Fruit fly (Drosophila melanogaster) whole organism, larva: ENCODE measurements around the gene CtsB.

ENCODE experiments used
- noc ChIP-seq: fragments of 200-800 bp; sonication (Bioruptor generic); optimal IDR thresholded peaks from 3 replicates; lab custom pipeline; 2019; ENCODE audit warnings: missing biosample characterization, mild to moderate bottlenecking, missing genetic modification characterization, moderate library complexity

The CtsB gene

dm6 chrX:13747052-13747451, 34.9 kb downstream of the CtsB start:
- TF ChIP-seq noc (tag; lab: Kevin White, UChicago), result no peak

DNA sequence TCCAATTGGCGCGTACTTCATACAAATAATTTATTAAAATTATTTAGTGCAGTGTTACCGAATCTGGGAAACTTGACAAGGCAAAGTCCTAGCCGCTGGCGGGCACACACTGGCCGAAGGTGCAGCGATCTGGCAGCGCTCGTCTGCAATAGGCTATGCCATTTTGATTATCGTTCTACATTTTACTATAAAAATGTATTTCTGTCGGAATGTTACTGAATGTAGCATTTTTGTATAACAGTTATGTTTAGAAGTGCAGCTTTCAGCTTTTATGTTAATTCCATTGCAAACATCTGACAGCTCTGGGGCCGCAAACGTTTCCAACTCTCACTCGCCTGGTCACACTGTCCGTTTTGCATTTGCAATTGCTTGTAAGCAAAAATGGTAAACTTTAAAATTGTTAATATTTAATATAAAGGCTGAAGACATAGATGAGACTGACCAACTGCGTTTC, 37.3 kb downstream of the CtsB start, which contains the start of gene Grip91:
TSS of gene Grip91 (minus strand) at position 85 of the 454 bp plus-strand sequence.
- no peak for TF ChIP-seq noc (tag; lab: Kevin White, UChicago)

- TF ChIP-seq noc (tag; lab: Kevin White, UChicago), result no peak
Observed at dm6 chrX:13740992-13741391, 41.0 kb downstream of the CtsB start.

DNA sequence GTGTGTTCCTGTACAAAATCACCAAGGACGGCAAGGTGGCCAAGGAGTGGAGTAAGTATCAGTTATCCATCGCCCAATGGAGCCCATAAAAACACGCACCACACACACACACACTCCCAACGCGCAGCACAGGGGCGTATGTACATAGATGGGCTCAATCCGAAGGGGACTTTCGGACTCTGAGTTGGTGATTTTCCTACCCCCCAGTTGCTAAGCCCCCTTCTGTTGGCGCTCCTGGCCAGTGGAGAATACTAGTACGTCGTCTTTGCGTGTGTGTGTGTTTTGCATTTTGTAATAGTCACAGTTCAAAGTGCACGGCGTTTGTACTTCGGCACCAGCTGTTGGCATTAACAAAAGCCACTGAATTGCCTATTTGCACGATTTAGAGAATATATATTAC, 41.9 kb downstream of the CtsB start:
- peak; percentile 15 for TF ChIP-seq noc (tag; lab: Kevin White, UChicago)

- peak; percentile 95 for TF ChIP-seq noc (tag; lab: Kevin White, UChicago)
Observed at dm6 chrX:13739411-13739888, 42.5 kb downstream of the CtsB start, which contains the start of gene CG11151. CG11151 (plus strand) TSS chrX:13739744.

DNA sequence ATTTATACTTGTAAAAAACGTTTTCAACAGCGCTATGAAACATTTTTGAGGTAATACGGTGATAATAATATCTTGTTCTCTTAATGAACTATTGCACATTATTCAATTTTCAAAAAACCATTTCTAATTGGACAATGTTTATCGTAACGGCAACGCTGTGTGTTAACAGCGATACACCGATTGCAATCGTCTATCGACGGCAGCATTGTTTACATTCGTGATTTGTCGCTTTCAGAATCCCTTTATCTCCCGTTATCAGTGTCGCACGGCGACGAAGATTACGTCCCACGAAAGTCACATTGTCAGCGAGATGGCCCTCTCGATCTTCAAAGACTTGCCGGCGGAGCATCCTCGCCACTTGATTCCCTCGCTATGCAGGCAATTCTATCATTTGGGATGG, 44.0 kb downstream of the CtsB start, which contains the start of gene CG11134:
TSS of gene CG11134 (plus strand) at position 4 of the 400 bp plus-strand sequence.
- no peak for TF ChIP-seq noc (tag; lab: Kevin White, UChicago)

dm6 chrX:13736174-13736482, 45.8 kb downstream of the CtsB start, which contains the start of gene g:
g (minus strand) TSS chrX:13736278.
- no peak for TF ChIP-seq noc (tag; lab: Kevin White, UChicago)

dm6 chrX:13735322-13736173, 46.4 kb downstream of the CtsB start:
- TF ChIP-seq noc (tag; lab: Kevin White, UChicago), result no peak

DNA sequence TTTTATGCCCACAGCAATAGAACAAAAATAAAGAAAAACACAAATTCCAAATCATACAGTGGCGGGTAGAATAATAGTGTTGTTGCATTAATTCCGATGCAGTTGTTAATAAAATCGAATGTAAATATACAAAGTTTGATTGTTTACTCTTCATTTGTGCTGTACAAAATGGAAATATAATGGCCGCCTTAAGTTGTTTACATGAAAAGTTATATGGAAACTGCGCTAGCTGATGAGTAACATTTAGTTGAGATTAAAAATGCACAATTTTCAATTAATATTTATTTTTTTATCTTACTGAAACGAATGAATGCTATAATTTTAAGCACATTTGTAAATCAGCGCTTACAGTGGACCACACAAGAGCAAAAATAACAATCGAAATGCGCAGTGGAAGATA, 47.1 kb downstream of the CtsB start:
- TF ChIP-seq noc (tag; lab: Kevin White, UChicago), result no peak
